Fruit fly (Drosophila melanogaster): Measurements from ENCODE around the gene NijA.
A peak's percentile ranks its signal among the peaks of the same experiment; 100 is the strongest.

The NijA gene

dm6 chr3L:10674940-10675339, 21.7 kb downstream of the NijA start:
- no peak for TF ChIP-seq CG7101 (tag; optimal IDR thresholded peaks at IDR 0.05)
- no peak for TF ChIP-seq CG12768 (GFP tag; optimal IDR thresholded peaks at IDR 0.05)
- peak; percentile 6 for TF ChIP-seq CG14711 (tag; optimal IDR thresholded peaks at IDR 0.05)
- TF ChIP-seq Clk (GFP tag; optimal IDR thresholded peaks at IDR 0.05) = no peak

DNA sequence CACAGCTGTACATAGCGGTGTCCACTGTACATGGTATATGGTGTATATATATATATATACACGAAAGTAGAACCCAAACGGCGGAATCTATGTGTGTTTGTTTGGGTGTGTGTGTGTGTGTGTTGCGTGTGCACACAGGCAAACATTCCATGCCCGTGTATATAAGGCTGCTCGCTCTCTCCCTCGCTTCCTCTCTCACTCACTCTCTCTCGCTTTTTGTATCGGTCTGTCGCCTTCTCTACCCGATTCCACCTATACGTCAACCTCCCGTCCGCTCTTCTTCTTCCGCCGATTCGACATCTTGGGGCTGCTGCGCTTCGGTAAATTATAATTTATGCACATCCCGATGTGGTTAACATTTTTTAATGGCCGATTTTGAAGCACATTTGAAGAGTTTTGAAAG, 22.5 kb downstream of the NijA start:
- TF ChIP-seq cnc (optimal IDR thresholded peaks at IDR 0.05) = no peak
- TF ChIP-seq cic (GFP tag; optimal IDR thresholded peaks at IDR 0.05) = no peak
- TF ChIP-seq pad (GFP tag; optimal IDR thresholded peaks at IDR 0.05) = no peak
- TF ChIP-seq Hr96 (GFP tag; optimal IDR thresholded peaks at IDR 0.05) = no peak
- no peak for TF ChIP-seq Clk (GFP tag; optimal IDR thresholded peaks at IDR 0.05)
- no peak for TF ChIP-seq kay (GFP tag; ENCODE audit: borderline replicate concordance)

dm6 chr3L:10672540-10672939, 24.1 kb downstream of the NijA start:
- TF ChIP-seq CG1620 (GFP tag; optimal IDR thresholded peaks at IDR 0.05) = no peak
- no peak for TF ChIP-seq cnc (optimal IDR thresholded peaks at IDR 0.05)
- no peak for TF ChIP-seq CG11617 (GFP tag; optimal IDR thresholded peaks at IDR 0.05)

dm6 chr3L:10669592-10670400, 26.9 kb downstream of the NijA start:
- no peak for TF ChIP-seq CG1620 (GFP tag; optimal IDR thresholded peaks at IDR 0.05)
- peak; percentile 90 for TF ChIP-seq kay (GFP tag; ENCODE audit: borderline replicate concordance)

dm6 chr3L:10667341-10667740, 29.3 kb downstream of the NijA start:
- TF ChIP-seq CG1620 (GFP tag; optimal IDR thresholded peaks at IDR 0.05) = no peak
- peak; percentile 87 for TF ChIP-seq tj (GFP tag; optimal IDR thresholded peaks at IDR 0.05)

DNA sequence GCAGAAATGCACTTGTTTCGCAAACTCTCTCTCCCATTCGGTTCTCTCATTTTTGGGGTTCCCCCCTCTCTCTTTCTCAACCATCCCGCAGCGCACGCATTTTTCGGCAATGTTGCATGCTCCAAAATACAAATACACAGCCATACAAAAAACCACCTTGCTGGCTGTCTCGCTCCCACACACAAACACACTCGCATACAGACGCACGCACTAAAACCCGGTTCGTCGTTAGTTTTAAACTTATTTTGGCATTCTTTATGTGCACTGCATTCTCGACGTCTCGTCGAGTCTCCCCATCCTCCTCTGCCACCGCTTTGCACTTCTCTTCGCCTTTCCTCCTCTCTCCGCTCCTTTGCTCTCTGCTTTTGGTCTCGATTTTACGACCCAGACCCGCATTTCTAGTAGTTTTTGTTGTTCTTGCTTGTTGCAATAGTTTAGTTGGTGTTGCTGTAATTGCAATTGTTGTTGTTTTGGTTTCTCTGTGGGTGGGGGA, 30.1 kb downstream of the NijA start:
- TF ChIP-seq cnc (optimal IDR thresholded peaks at IDR 0.05) (no peak), CG33017 (tag; optimal IDR thresholded peaks at IDR 0.05) (no peak), CG11617 (GFP tag; optimal IDR thresholded peaks at IDR 0.05) (no peak), kay (GFP tag; ENCODE audit: borderline replicate concordance) (no peak), ovo (GFP tag; optimal IDR thresholded peaks at IDR 0.05) (no peak), bab1 (GFP tag; optimal IDR thresholded peaks at IDR 0.05) (no peak), CG14711 (tag; optimal IDR thresholded peaks at IDR 0.05) (no peak), toe (GFP tag; optimal IDR thresholded peaks at IDR 0.05) (no peak), Mnt (GFP tag; optimal IDR thresholded peaks at IDR 0.05) (no peak), CG7045 (GFP tag; optimal IDR thresholded peaks at IDR 0.05) (no peak), CG12768 (GFP tag; optimal IDR thresholded peaks at IDR 0.05) (no peak), Hr96 (GFP tag; optimal IDR thresholded peaks at IDR 0.05) (no peak), cic (GFP tag; optimal IDR thresholded peaks at IDR 0.05) (no peak), CG7101 (tag; optimal IDR thresholded peaks at IDR 0.05) (no peak), Clk (GFP tag; optimal IDR thresholded peaks at IDR 0.05) (no peak), CG1620 (GFP tag; optimal IDR thresholded peaks at IDR 0.05) (no peak)

- TF ChIP-seq Mnt (GFP tag; optimal IDR thresholded peaks at IDR 0.05) = peak; percentile 84
- TF ChIP-seq CG1620 (GFP tag; optimal IDR thresholded peaks at IDR 0.05) = peak; percentile 77
- peak; percentile 93 for TF ChIP-seq Clk (GFP tag; optimal IDR thresholded peaks at IDR 0.05)
- TF ChIP-seq CG5204 (GFP tag; optimal IDR thresholded peaks at IDR 0.05) = no peak
- peak; percentile 98 for TF ChIP-seq CG12768 (GFP tag; optimal IDR thresholded peaks at IDR 0.05)
- no peak for TF ChIP-seq cnc (optimal IDR thresholded peaks at IDR 0.05)
- peak; percentile 88 for TF ChIP-seq Hr96 (GFP tag; optimal IDR thresholded peaks at IDR 0.05)
- TF ChIP-seq cic (GFP tag; optimal IDR thresholded peaks at IDR 0.05) = peak; percentile 90
- TF ChIP-seq CG33017 (tag; optimal IDR thresholded peaks at IDR 0.05) = peak; percentile 98
- TF ChIP-seq ovo (GFP tag; optimal IDR thresholded peaks at IDR 0.05) = peak; percentile 81
- TF ChIP-seq bab1 (GFP tag; optimal IDR thresholded peaks at IDR 0.05) = peak; percentile 96
- TF ChIP-seq toe (GFP tag; optimal IDR thresholded peaks at IDR 0.05) = peak; percentile 97
- peak; percentile 91 for TF ChIP-seq tj (GFP tag; optimal IDR thresholded peaks at IDR 0.05)
- peak; percentile 99 for TF ChIP-seq CG11617 (GFP tag; optimal IDR thresholded peaks at IDR 0.05)
- peak; percentile 98 for TF ChIP-seq CG7045 (GFP tag; optimal IDR thresholded peaks at IDR 0.05)
- peak; percentile 89 for TF ChIP-seq pad (GFP tag; optimal IDR thresholded peaks at IDR 0.05)
- TF ChIP-seq CG7101 (tag; optimal IDR thresholded peaks at IDR 0.05) = peak; percentile 97
- TF ChIP-seq CG14711 (tag; optimal IDR thresholded peaks at IDR 0.05) = peak; percentile 90
- TF ChIP-seq kay (GFP tag; ENCODE audit: borderline replicate concordance) = peak; percentile 85
- TF ChIP-seq Crg-1 (GFP tag; optimal IDR thresholded peaks at IDR 0.05) = peak; percentile 88
Observed at dm6 chr3L:10665433-10666150, 31.1 kb downstream of the NijA start.
